Fruit fly (Drosophila melanogaster) whole organism, wandering third instar larva: ENCODE data around the gene CG5808.
A peak's percentile ranks its signal among the peaks of the same experiment; 100 is the strongest.

Experiments
- Abd-B ChIP-seq: fragments of >200 bp; optimal IDR thresholded peaks from 2 replicates; lab custom pipeline; 2017; ENCODE audit warnings: missing biosample characterization, missing genetic modification characterization
- CG32264 ChIP-seq: fragments of 200-800 bp; sonication (Bioruptor generic); optimal IDR thresholded peaks from 2 replicates; lab custom pipeline; 2016; ENCODE audit warnings: missing biosample characterization, missing genetic modification characterization
- CrebA ChIP-seq: fragments of 200-800 bp; sonication (Bioruptor generic); optimal IDR thresholded peaks from 2 replicates; lab custom pipeline; 2016; ENCODE audit warnings: missing biosample characterization, mild to moderate bottlenecking, missing genetic modification characterization, borderline replicate concordance
- Dif ChIP-seq: fragments of 200-275, 200-300 bp; sonication (Bioruptor generic); optimal IDR thresholded peaks from 2 replicates; lab custom pipeline; 2018; ENCODE audit warnings: missing biosample characterization, missing genetic modification characterization; ENCODE audit not compliant: partially characterized antibody
- HLH106 ChIP-seq: fragments of 200-800 bp; optimal IDR thresholded peaks from 3 replicates; lab custom pipeline; 2019; ENCODE audit warnings: missing biosample characterization, mild to moderate bottlenecking, missing genetic modification characterization, moderate library complexity
- Hnf4 ChIP-seq: fragments of 200-800 bp; sonication (Bioruptor generic); optimal IDR thresholded peaks from 2 replicates; lab custom pipeline; 2016; ENCODE audit warnings: missing biosample characterization, mild to moderate bottlenecking, missing genetic modification characterization
- Hr78 ChIP-seq: fragments of >200 bp; optimal IDR thresholded peaks from 2 replicates; lab custom pipeline; 2017; ENCODE audit warnings: missing biosample characterization, missing genetic modification characterization
- Hr83 ChIP-seq: fragments of 200-300 bp; sonication (Bioruptor generic); optimal IDR thresholded peaks from 2 replicates; lab custom pipeline; 2016; ENCODE audit warnings: missing biosample characterization, mild to moderate bottlenecking, missing genetic modification characterization, moderate library complexity; ENCODE audit not compliant: poor library complexity, severe bottlenecking
- Jra ChIP-seq: sonication (Bioruptor generic); optimal IDR thresholded peaks from 2 replicates; lab custom pipeline; 2016; ENCODE audit warnings: missing biosample characterization, missing genetic modification characterization
- Myc ChIP-seq: fragments of >200 bp; optimal IDR thresholded peaks from 2 replicates; lab custom pipeline; 2017
- N ChIP-seq: fragments of >200 bp; optimal IDR thresholded peaks from 2 replicates; lab custom pipeline; 2018; ENCODE audit warnings: missing biosample characterization, missing external identifiers, missing genetic modification characterization
- OdsH ChIP-seq: fragments of 200-800 bp; sonication (Bioruptor generic); optimal IDR thresholded peaks from 2 replicates; lab custom pipeline; 2016; ENCODE audit warnings: missing biosample characterization, mild to moderate bottlenecking, missing genetic modification characterization
- Rel ChIP-seq, 2 experiments: fragments of 200-800 bp; sonication (Bioruptor generic) in 1 of 2; optimal IDR thresholded peaks; 2 replicates in 1 of 2; 3 replicates in 1 of 2; lab custom pipeline; 2016 to 2019; ENCODE audit warnings: mild to moderate bottlenecking in 2 of 2, missing biosample characterization in 2 of 2, missing genetic modification characterization in 2 of 2, moderate library complexity in 1 of 2
- Sp1 ChIP-seq: fragments of 200-800 bp; sonication (Bioruptor generic); optimal IDR thresholded peaks from 3 replicates; lab custom pipeline; 2019; ENCODE audit warnings: missing biosample characterization, mild to moderate bottlenecking, missing genetic modification characterization, moderate library complexity
- Vsx2 ChIP-seq: fragments of 200-300, 225-300 bp; sonication (Bioruptor generic); optimal IDR thresholded peaks from 2 replicates; lab custom pipeline; 2018; ENCODE audit warnings: missing biosample characterization, missing genetic modification characterization; ENCODE audit not compliant: partially characterized antibody
- br ChIP-seq: fragments of 200-800 bp; sonication (Bioruptor generic); optimal IDR thresholded peaks from 2 replicates; lab custom pipeline; 2016; ENCODE audit warnings: missing biosample characterization, missing genetic modification characterization
- brk ChIP-seq: fragments of 200-800 bp; sonication (Bioruptor generic); optimal IDR thresholded peaks from 2 replicates; lab custom pipeline; 2016; ENCODE audit warnings: missing biosample characterization, mild to moderate bottlenecking, missing genetic modification characterization
- dl ChIP-seq, 2 experiments: fragments of 175-275, 200-275 bp in 1 of 2; fragments of 200-275 bp in 1 of 2; sonication (Bioruptor generic); optimal IDR thresholded peaks; lab custom pipeline; 2018; ENCODE audit warnings: mild to moderate bottlenecking in 2 of 2, missing biosample characterization in 2 of 2, missing genetic modification characterization in 2 of 2, moderate library complexity in 2 of 2; ENCODE audit not compliant: partially characterized antibody in 2 of 2, insufficient read depth in 1 of 2
- dsf ChIP-seq: sonication (Bioruptor generic); optimal IDR thresholded peaks from 2 replicates; lab custom pipeline; 2016; ENCODE audit warnings: missing biosample characterization, missing genetic modification characterization, borderline replicate concordance
- ey ChIP-seq: fragments of 200-800 bp; sonication (Bioruptor generic); optimal IDR thresholded peaks from 2 replicates; lab custom pipeline; 2016; ENCODE audit warnings: missing biosample characterization, missing genetic modification characterization
- fru ChIP-seq: fragments of 200-800 bp; sonication (Bioruptor generic); optimal IDR thresholded peaks from 3 replicates; lab custom pipeline; 2016; ENCODE audit warnings: missing biosample characterization, mild to moderate bottlenecking, missing genetic modification characterization
- h ChIP-seq: fragments of 200-800 bp; sonication (Bioruptor generic); optimal IDR thresholded peaks from 3 replicates; lab custom pipeline; 2016; ENCODE audit warnings: missing biosample characterization, mild to moderate bottlenecking, missing genetic modification characterization
- jim ChIP-seq: fragments of 175-275, 200-325 bp; sonication (Bioruptor generic); optimal IDR thresholded peaks from 2 replicates; lab custom pipeline; 2016; ENCODE audit warnings: missing biosample characterization, mild to moderate bottlenecking, missing genetic modification characterization
- lola ChIP-seq: fragments of >200 bp; optimal IDR thresholded peaks from 2 replicates; lab custom pipeline; 2017; ENCODE audit warnings: missing biosample characterization, missing genetic modification characterization
- psq ChIP-seq: fragments of 200-800 bp; sonication (Bioruptor generic); optimal IDR thresholded peaks from 3 replicates; lab custom pipeline; 2017; ENCODE audit warnings: missing biosample characterization, mild to moderate bottlenecking, missing genetic modification characterization, moderate library complexity
- rgr ChIP-seq: fragments of 200-800 bp; sonication (Bioruptor generic); optimal IDR thresholded peaks from 3 replicates; lab custom pipeline; 2016; ENCODE audit warnings: missing biosample characterization, mild to moderate bottlenecking, missing genetic modification characterization
- sage ChIP-seq: fragments of 200-800 bp; sonication (Bioruptor generic); optimal IDR thresholded peaks from 2 replicates; lab custom pipeline; 2016; ENCODE audit warnings: missing biosample characterization, mild to moderate bottlenecking, missing genetic modification characterization
- sv ChIP-seq: fragments of 200-800 bp; sonication (Bioruptor generic); optimal IDR thresholded peaks from 3 replicates; lab custom pipeline; 2016; ENCODE audit warnings: missing biosample characterization, missing genetic modification characterization
- tai ChIP-seq: sonication (Bioruptor generic); optimal IDR thresholded peaks from 2 replicates; lab custom pipeline; 2016; ENCODE audit warnings: missing biosample characterization, missing genetic modification characterization
- usp ChIP-seq: fragments of >200 bp; optimal IDR thresholded peaks from 2 replicates; lab custom pipeline; 2017; ENCODE audit warnings: missing biosample characterization, missing genetic modification characterization
- woc ChIP-seq: sonication (Bioruptor generic); optimal IDR thresholded peaks from 2 replicates; lab custom pipeline; 2016; ENCODE audit warnings: missing biosample characterization, mild to moderate bottlenecking, missing genetic modification characterization

Gene CG5808

DNA sequence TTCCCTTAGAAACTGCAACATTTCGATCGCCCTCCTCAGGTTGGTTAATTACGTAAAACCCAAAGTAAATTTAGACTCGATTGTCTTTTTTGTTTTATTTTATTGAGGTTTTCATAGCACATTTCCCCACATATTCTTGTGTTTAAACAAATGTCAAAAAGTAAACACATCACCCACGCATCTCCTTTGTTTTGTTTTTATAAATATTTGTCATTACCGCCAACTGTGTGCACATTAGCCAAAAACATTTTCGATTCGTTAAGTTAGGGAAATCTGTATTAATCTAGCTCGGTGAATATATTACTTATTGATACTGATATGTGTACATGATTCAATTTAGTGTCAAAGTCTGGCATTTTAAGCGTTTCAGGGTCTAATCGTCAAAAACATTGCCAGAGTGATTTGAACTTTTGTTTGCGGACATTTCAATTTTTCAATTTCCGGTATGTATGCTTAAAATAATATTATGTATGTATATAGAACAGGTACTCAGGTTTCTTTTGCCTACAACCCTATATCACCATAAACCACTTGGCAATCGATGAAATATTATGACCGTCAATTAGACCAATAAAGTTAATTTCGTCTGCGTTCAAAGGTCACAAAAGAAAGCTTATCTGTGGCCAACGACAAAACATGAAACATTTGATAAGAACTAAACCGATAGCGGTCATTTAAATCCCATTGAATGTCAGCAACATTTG lies 7.1 kb downstream of the CG5808 start:
- TF ChIP-seq sv (GFP tag; lab: Kevin White, UChicago) (peak; percentile 35), rgr (GFP tag; lab: Kevin White, UChicago) (peak; percentile 79), h (GFP tag; lab: Kevin White, UChicago) (peak; percentile 72), HLH106 (tag; lab: Kevin White, UChicago) (no peak), Hr83 (GFP tag; lab: Kevin White, UChicago) (peak; percentile 89), br (GFP tag; lab: Kevin White, UChicago) (peak; percentile 16), CrebA (GFP tag; lab: Kevin White, UChicago) (no peak), CG32264 (GFP tag; lab: Kevin White, UChicago) (peak; percentile 6), lola (GFP tag; lab: Kevin White, UChicago) (no peak), OdsH (GFP tag; lab: Kevin White, UChicago) (peak; percentile 64), sage (GFP tag; lab: Kevin White, UChicago) (no peak), psq (GFP tag; lab: Kevin White, UChicago) (no peak)

DNA sequence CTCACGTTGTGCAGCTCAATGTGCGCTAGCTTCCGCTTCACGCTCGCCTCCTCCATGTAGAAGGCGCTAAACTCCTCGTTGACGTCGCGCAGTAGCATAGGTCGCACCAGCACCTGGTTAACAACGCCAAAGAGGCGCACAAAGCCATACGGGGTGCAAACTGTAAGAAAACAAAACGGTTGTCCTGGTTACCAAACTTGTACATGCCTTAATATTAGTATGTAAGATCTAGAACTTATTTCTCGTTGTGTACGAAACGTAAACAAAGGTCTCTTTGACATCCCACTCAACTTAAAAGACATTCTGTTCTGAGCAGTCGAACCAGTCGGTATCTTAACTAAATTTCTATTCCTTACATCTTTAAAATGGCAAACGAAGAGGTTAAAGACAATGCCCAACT lies 9.5 kb downstream of the CG5808 start, which contains the start of gene CG6980:
Gene CG6980 (plus strand): TSS at position 301 of the 400 bp plus-strand sequence.
- TF ChIP-seq Jra (GFP tag; lab: Kevin White, UChicago) (no peak), Hnf4 (GFP tag; lab: Kevin White, UChicago) (no peak), sage (GFP tag; lab: Kevin White, UChicago) (no peak)

DNA sequence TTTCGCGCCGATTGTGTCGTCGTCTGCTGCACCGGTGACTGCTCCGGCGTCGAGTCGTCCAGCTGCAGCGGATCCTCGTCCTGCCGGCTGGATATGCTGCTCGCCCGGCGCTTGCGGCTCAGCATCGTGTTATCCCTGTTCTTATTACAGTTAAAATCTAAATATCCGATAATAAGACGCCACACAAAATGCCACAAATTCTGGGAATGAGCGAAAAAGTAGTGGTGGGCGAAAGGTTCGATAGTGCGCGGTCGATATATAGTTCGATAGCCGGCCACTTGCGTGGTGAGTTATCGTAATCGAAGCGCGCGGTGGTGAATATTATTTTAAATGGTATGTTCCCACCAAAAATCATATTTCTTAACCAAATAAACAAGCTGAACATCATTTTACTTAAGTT lies 11.8 kb downstream of the CG5808 start, which contains the start of gene polybromo:
Gene polybromo (minus strand): TSS at position 212 of the 400 bp plus-strand sequence.
- TF ChIP-seq Myc (lab: Kevin White, UChicago) (peak; percentile 72), jim (GFP tag; lab: Kevin White, UChicago) (no peak)

DNA sequence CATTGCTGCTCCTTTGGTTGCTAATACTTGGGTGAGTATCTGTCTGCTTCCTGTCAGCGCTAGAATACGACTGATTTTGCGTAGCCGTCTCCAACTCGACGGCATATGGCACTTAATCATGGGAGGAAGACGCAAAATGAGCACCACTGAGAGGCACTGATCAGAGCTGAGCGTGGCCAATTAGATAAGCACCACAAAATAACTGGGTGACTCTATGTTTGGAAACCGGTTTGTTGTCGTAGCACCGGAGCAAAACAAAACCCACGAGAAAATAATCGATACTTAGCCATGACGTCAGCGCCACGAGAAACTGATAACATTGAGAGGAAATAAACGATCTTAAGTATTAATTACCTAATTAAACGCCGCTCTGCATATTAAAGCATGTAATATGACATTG lies 17.3 kb downstream of the CG5808 start, which contains the start of gene Ude:
Gene Ude (minus strand): TSS at position 166 of the 400 bp plus-strand sequence.
- no peak for TF ChIP-seq CrebA (GFP tag; lab: Kevin White, UChicago)
- no peak for TF ChIP-seq usp
- TF ChIP-seq brk = no peak
- no peak for TF ChIP-seq rgr (GFP tag; lab: Kevin White, UChicago)
- no peak for TF ChIP-seq fru
- TF ChIP-seq Dif (GFP tag; lab: Kevin White, UChicago) = peak; percentile 65
- TF ChIP-seq Rel (GFP tag; optimal IDR thresholded peaks at IDR 0.05; lab: Kevin White, UChicago) = no peak
- TF ChIP-seq Rel (tag; optimal IDR thresholded peaks at IDR 0.05; lab: Kevin White, UChicago) = no peak
- TF ChIP-seq h (GFP tag; lab: Kevin White, UChicago) = no peak
- no peak for TF ChIP-seq ey
- no peak for TF ChIP-seq tai (GFP tag; lab: Kevin White, UChicago)
- no peak for TF ChIP-seq br (GFP tag; lab: Kevin White, UChicago)
- TF ChIP-seq dl (GFP tag; optimal IDR thresholded peaks at IDR 0.05; lab: Kevin White, UChicago; ENCODE audit: insufficient read depth in 1 of 2, partially characterized antibody in 2 of 2) = peak in 1 of 2 experiments; percentile 44
- TF ChIP-seq dsf (GFP tag; lab: Kevin White, UChicago) = no peak
- TF ChIP-seq N = no peak
- TF ChIP-seq psq (GFP tag; lab: Kevin White, UChicago) = peak; percentile 11
- no peak for TF ChIP-seq Abd-B (GFP tag; lab: Kevin White, UChicago)
- TF ChIP-seq Vsx2 = peak; percentile 59
- TF ChIP-seq HLH106 (tag; lab: Kevin White, UChicago) = no peak
- TF ChIP-seq Myc (lab: Kevin White, UChicago) = no peak
- no peak for TF ChIP-seq woc
- TF ChIP-seq sv (GFP tag; lab: Kevin White, UChicago) = no peak
- no peak for TF ChIP-seq Hr78 (GFP tag; lab: Kevin White, UChicago)

DNA sequence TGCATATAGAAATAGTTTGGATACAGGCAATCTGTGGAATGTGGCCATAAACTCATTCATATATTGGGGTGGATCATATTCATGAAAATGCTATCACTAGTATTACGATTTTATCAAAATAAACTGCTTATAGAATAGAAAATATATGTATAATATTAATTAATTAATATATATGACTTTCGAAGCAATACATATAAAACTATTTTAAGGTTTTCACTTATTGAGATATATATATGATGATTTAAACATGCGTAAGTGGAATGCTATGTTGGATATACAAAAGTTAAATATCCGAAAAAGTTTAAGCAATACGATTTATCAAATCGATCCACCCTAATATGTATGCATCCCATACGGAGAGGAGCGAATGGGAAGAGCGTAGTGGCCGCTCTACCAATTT lies 18.2 kb downstream of the CG5808 start:
- TF ChIP-seq sv (GFP tag; lab: Kevin White, UChicago) (no peak), ey (no peak), CrebA (GFP tag; lab: Kevin White, UChicago) (no peak), fru (no peak), Sp1 (GFP tag; lab: Kevin White, UChicago) (no peak)
